Worm (Caenorhabditis elegans): ENCODE data around the gene coq-2.

coq-2 gene

ce11 chrIII:6971662-6972284 lies 36.0 kb downstream of the coq-2 start, which contains the start of the genes eef-1A.1 and rfc-4:
TSS of gene eef-1A.1 (minus strand) at chrIII:6971712.
TSS of gene rfc-4 (plus strand) at chrIII:6972253.
- TF ChIP-seq Y75B8A.6 (GFP tag; IDR thresholded peaks at IDR 0.05), result no peak
- TF ChIP-seq spr-1 (tag; optimal IDR thresholded peaks at IDR 0.05), result peak; percentile 82
- TF ChIP-seq arid-1 (GFP tag; conservative IDR thresholded peaks at IDR 0.05), result peak; percentile 87
- TF ChIP-seq fkh-10 (GFP tag; optimal IDR thresholded peaks at IDR 0.05), result peak; percentile 96
- no peak for TF ChIP-seq zip-11 (GFP tag; IDR thresholded peaks at IDR 0.05)
- no peak for TF ChIP-seq F26F4.8 (GFP tag; conservative IDR thresholded peaks at IDR 0.05)
- peak; percentile 66 for TF ChIP-seq nhr-48 (tag; optimal IDR thresholded peaks at IDR 0.05)
- peak; percentile 13 for TF ChIP-seq Y5F2A.4 (GFP tag; optimal IDR thresholded peaks at IDR 0.05)
- TF ChIP-seq unc-130 (GFP tag; optimal IDR thresholded peaks at IDR 0.05), result peak; percentile 87
- peak; percentile 89 for TF ChIP-seq duxl-1 (tag; optimal IDR thresholded peaks at IDR 0.05; ENCODE audit: poor library complexity)
- TF ChIP-seq hif-1 (tag; optimal IDR thresholded peaks at IDR 0.05), result peak; percentile 68 to 93
- TF ChIP-seq lin-13 (GFP tag; optimal IDR thresholded peaks at IDR 0.05), result peak; percentile 93
- TF ChIP-seq egl-27 (tag; optimal IDR thresholded peaks at IDR 0.05), result no peak
- TF ChIP-seq ceh-62 (tag; optimal IDR thresholded peaks at IDR 0.05), result peak; percentile 9
- no peak for TF ChIP-seq tag-97 (GFP tag; IDR thresholded peaks at IDR 0.05)
- TF ChIP-seq ceh-32 (tag; optimal IDR thresholded peaks at IDR 0.05; ENCODE audit: poor library complexity), result no peak
- no peak for TF ChIP-seq D1046.2 (GFP tag; IDR thresholded peaks at IDR 0.05)
- TF ChIP-seq daf-19 (GFP tag; conservative IDR thresholded peaks at IDR 0.05), result no peak
- peak; percentile 24; the same call in 1 of the 2 replicates for TF ChIP-seq mdt-29 (GFP tag; IDR thresholded peaks at IDR 0.05)
- TF ChIP-seq tra-1 (GFP tag; IDR thresholded peaks at IDR 0.05), result peak; percentile 36; the same call in 1 of the 2 replicates
- no peak for TF ChIP-seq zag-1 (tag; optimal IDR thresholded peaks at IDR 0.05)
- TF ChIP-seq Y105C5A.15 (GFP tag; IDR thresholded peaks at IDR 0.05), result no peak
- TF ChIP-seq ztf-11 (tag; optimal IDR thresholded peaks at IDR 0.05), result no peak
- TF ChIP-seq sdz-12 (GFP tag; optimal IDR thresholded peaks at IDR 0.05), result no peak
- TF ChIP-seq nhr-237 (tag; optimal IDR thresholded peaks at IDR 0.05), result peak; percentile 6
- peak; percentile 90 for TF ChIP-seq dmd-6 (GFP tag; IDR thresholded peaks at IDR 0.05)
- TF ChIP-seq vab-7 (GFP tag; IDR thresholded peaks at IDR 0.05), result peak; percentile 56
- peak; percentile 96 for TF ChIP-seq dpl-1 (GFP tag; optimal IDR thresholded peaks at IDR 0.05)
- TF ChIP-seq zfp-2 (tag; optimal IDR thresholded peaks at IDR 0.05), result peak; percentile 96
- no peak for TF ChIP-seq daf-8 (GFP tag; IDR thresholded peaks at IDR 0.05)
- no peak for TF ChIP-seq snpc-4 (tag; optimal IDR thresholded peaks at IDR 0.05)
- peak; percentile 55 for TF ChIP-seq spr-3 (GFP tag; optimal IDR thresholded peaks at IDR 0.05)
- peak; percentile 71 for TF ChIP-seq F49E8.2 (tag; optimal IDR thresholded peaks at IDR 0.05; ENCODE audit: borderline replicate concordance)
- TF ChIP-seq ceh-44 (GFP tag; IDR thresholded peaks at IDR 0.05), result no peak
- peak; percentile 55 for TF ChIP-seq lin-39 (tag; optimal IDR thresholded peaks at IDR 0.05)
- peak; percentile 98 to 100 for TF ChIP-seq lsy-2 (tag; optimal IDR thresholded peaks at IDR 0.05)
- TF ChIP-seq nhr-41 (GFP tag; IDR thresholded peaks at IDR 0.05), result no peak
- TF ChIP-seq ztf-7 (tag; optimal IDR thresholded peaks at IDR 0.05), result peak; percentile 88
- TF ChIP-seq set-16 (GFP tag; IDR thresholded peaks at IDR 0.05), result no peak
- no peak for TF ChIP-seq cey-2 (tag; optimal IDR thresholded peaks at IDR 0.05; ENCODE audit: borderline replicate concordance, insufficient read depth)
- no peak for TF ChIP-seq ZK337.2 (GFP tag; IDR thresholded peaks at IDR 0.05)
- TF ChIP-seq jun-1 (tag; optimal IDR thresholded peaks at IDR 0.05), result peak; percentile 75
- TF ChIP-seq lin-1 (GFP tag; IDR thresholded peaks at IDR 0.05), result peak; percentile 75
- peak in 1 of 2 experiments; percentile 99 for TF ChIP-seq unc-62 (GFP tag; optimal IDR thresholded peaks at IDR 0.05 in 1 of 2)
- TF ChIP-seq unc-62 (tag; optimal IDR thresholded peaks at IDR 0.05), result no peak
- peak; percentile 81 for TF ChIP-seq zfp-3 (GFP tag; conservative IDR thresholded peaks at IDR 0.05)
- TF ChIP-seq hlh-30 (tag; optimal IDR thresholded peaks at IDR 0.05; ENCODE audit: insufficient read depth), result peak; percentile 100
- TF ChIP-seq T26A8.4 (GFP tag; IDR thresholded peaks at IDR 0.05), result peak; percentile 85
- TF ChIP-seq daf-12 (tag; optimal IDR thresholded peaks at IDR 0.05), result no peak
- peak; percentile 54 for TF ChIP-seq ces-1 (GFP tag; optimal IDR thresholded peaks at IDR 0.05)

Measured in whole organism, L4 larva.